Fruit fly (Drosophila melanogaster) whole organism, embryonic: ENCODE measurements around the gene CG9948.
A peak's percentile ranks its signal among the peaks of the same experiment; 100 is the strongest.

ENCODE experiments used
- Ada2b ChIP-seq: fragments of 200-800 bp; sonication (Bioruptor generic); IDR thresholded peaks from 2 replicates; pipeline ENCODE4 v1.3.6; 2022; ENCODE audit warnings: missing biosample characterization, missing genetic modification characterization
- CG10267 ChIP-seq: fragments of 200-800 bp; sonication (Bioruptor generic); optimal IDR thresholded peaks from 2 replicates; lab custom pipeline; 2018; ENCODE audit warnings: missing biosample characterization, mild to moderate bottlenecking, missing genetic modification characterization, moderate library complexity
- CG10274 ChIP-seq: fragments of 200-800 bp; sonication (Bioruptor generic); optimal IDR thresholded peaks from 3 replicates; lab custom pipeline; 2017; ENCODE audit warnings: missing biosample characterization, mild to moderate bottlenecking, missing genetic modification characterization
- CG11093 ChIP-seq: fragments of 200-800 bp; sonication (Bioruptor generic); IDR thresholded peaks from 3 replicates; pipeline ENCODE4 v1.3.6; 2022; ENCODE audit warnings: missing biosample characterization, missing genetic modification characterization
- CG12104 ChIP-seq: fragments of 200-800 bp; sonication (Bioruptor generic); optimal IDR thresholded peaks from 3 replicates; lab custom pipeline; 2016; ENCODE audit warnings: missing biosample characterization, missing genetic modification characterization
- CG1233 ChIP-seq: fragments of 200-800 bp; sonication (Bioruptor generic); optimal IDR thresholded peaks from 4 replicates; lab custom pipeline; 2018; ENCODE audit warnings: missing biosample characterization, mild to moderate bottlenecking, missing genetic modification characterization
- CG12942 ChIP-seq: fragments of 200-800 bp; sonication (Bioruptor generic); optimal IDR thresholded peaks from 3 replicates; lab custom pipeline; 2016; ENCODE audit warnings: missing biosample characterization, missing genetic modification characterization
- CG17912 ChIP-seq: fragments of 200-800 bp; sonication (Bioruptor generic); optimal IDR thresholded peaks from 2 replicates; lab custom pipeline; 2018; ENCODE audit warnings: missing biosample characterization, mild to moderate bottlenecking, missing genetic modification characterization
- CG2202 ChIP-seq: fragments of 200-800 bp; sonication (Bioruptor generic); optimal IDR thresholded peaks from 2 replicates; lab custom pipeline; 2018; ENCODE audit warnings: missing biosample characterization, mild to moderate bottlenecking, missing genetic modification characterization
- CG2875 ChIP-seq: fragments of 200-800 bp; sonication (Bioruptor generic); optimal IDR thresholded peaks from 2 replicates; lab custom pipeline; 2017; ENCODE audit warnings: missing biosample characterization, mild to moderate bottlenecking, missing genetic modification characterization, missing genetic modification reagents
- CG2889 ChIP-seq: fragments of 200-800 bp; sonication (Bioruptor generic); IDR thresholded peaks from 3 replicates; pipeline ENCODE4 v1.3.6; 2022; ENCODE audit warnings: missing biosample characterization, missing genetic modification characterization
- CG30020 ChIP-seq: fragments of 200-800 bp; optimal IDR thresholded peaks from 2 replicates; lab custom pipeline; 2019; ENCODE audit warnings: missing biosample characterization, mild to moderate bottlenecking, missing genetic modification characterization, moderate library complexity
- CG30431 ChIP-seq: fragments of 200-800 bp; sonication (Bioruptor generic); optimal IDR thresholded peaks from 2 replicates; lab custom pipeline; 2017; ENCODE audit warnings: missing biosample characterization, missing genetic modification characterization
- CG32767 ChIP-seq: fragments of 200-800 bp; sonication (Bioruptor generic); IDR thresholded peaks from 2 replicates; pipeline ENCODE4 v1.3.6; 2022; ENCODE audit warnings: missing biosample characterization, missing genetic modification characterization
- CG4404 ChIP-seq: fragments of 200-800 bp; sonication (Bioruptor generic); IDR thresholded peaks from 2 replicates; pipeline ENCODE4 v1.3.6; 2022; ENCODE audit warnings: missing biosample characterization, missing genetic modification characterization
- CG4424 ChIP-seq: fragments of 200-800 bp; sonication (Bioruptor generic); optimal IDR thresholded peaks from 3 replicates; lab custom pipeline; 2016; ENCODE audit warnings: missing biosample characterization, missing genetic modification characterization
- CG4617 ChIP-seq: fragments of 200-800 bp; sonication (Bioruptor generic); optimal IDR thresholded peaks from 3 replicates; lab custom pipeline; 2016; ENCODE audit warnings: missing biosample characterization, missing genetic modification characterization, borderline replicate concordance
- CG5180 ChIP-seq: fragments of 200-800 bp; sonication (Bioruptor generic); optimal IDR thresholded peaks from 3 replicates; lab custom pipeline; 2017; ENCODE audit warnings: missing biosample characterization, missing genetic modification characterization, mild to moderate bottlenecking, moderate library complexity, missing genetic modification reagents
- CG6689 ChIP-seq: fragments of 200-800 bp; sonication (Bioruptor generic); IDR thresholded peaks from 2 replicates; pipeline ENCODE4 v1.3.6; 2022; ENCODE audit warnings: missing biosample characterization, missing genetic modification characterization
- CG6854 ChIP-seq: fragments of 200-800 bp; sonication (Bioruptor generic); optimal IDR thresholded peaks from 3 replicates; lab custom pipeline; 2017; ENCODE audit warnings: missing biosample characterization, mild to moderate bottlenecking, missing genetic modification characterization
- CG8281 ChIP-seq: fragments of 200-800 bp; sonication (Bioruptor generic); optimal IDR thresholded peaks from 2 replicates; lab custom pipeline; 2018; ENCODE audit warnings: missing biosample characterization, mild to moderate bottlenecking, missing genetic modification characterization, moderate library complexity
- CG8388 ChIP-seq: fragments of 200-800 bp; sonication (Bioruptor generic); optimal IDR thresholded peaks from 2 replicates; lab custom pipeline; 2019; ENCODE audit warnings: missing biosample characterization, mild to moderate bottlenecking, missing genetic modification characterization, moderate library complexity
- CG9876 ChIP-seq: fragments of 200-800 bp; sonication (Bioruptor generic); optimal IDR thresholded peaks from 2 replicates; lab custom pipeline; 2016; ENCODE audit warnings: missing biosample characterization, missing genetic modification characterization
- CG9932 ChIP-seq: fragments of 200-800 bp; sonication (Bioruptor generic); IDR thresholded peaks from 2 replicates; pipeline ENCODE4 v1.3.6; 2022; ENCODE audit warnings: missing biosample characterization, missing genetic modification characterization
- Camta ChIP-seq: fragments of 200-800 bp; sonication (Bioruptor generic); optimal IDR thresholded peaks from 2 replicates; lab custom pipeline; 2016; ENCODE audit warnings: missing biosample characterization, missing genetic modification characterization
- Dbx ChIP-seq: fragments of 200-800 bp; sonication (Bioruptor generic); IDR thresholded peaks from 3 replicates; pipeline ENCODE4 v1.3.6; 2022; ENCODE audit warnings: missing biosample characterization, missing genetic modification characterization
- Dll ChIP-seq: fragments of 200-800 bp; sonication (Bioruptor generic); IDR thresholded peaks from 4 replicates; pipeline ENCODE4 v1.3.6; 2022; ENCODE audit warnings: missing biosample characterization, missing genetic modification characterization; ENCODE audit not compliant: partially characterized antibody
- Doc2 ChIP-seq: fragments of 200-800 bp; sonication (Bioruptor generic); IDR thresholded peaks from 2 replicates; pipeline ENCODE4 v1.3.6; 2022; ENCODE audit warnings: missing biosample characterization, missing genetic modification characterization
- Fer2 ChIP-seq: fragments of 200-800 bp; sonication (Bioruptor generic); optimal IDR thresholded peaks from 2 replicates; lab custom pipeline; 2018; ENCODE audit warnings: missing biosample characterization, mild to moderate bottlenecking, missing genetic modification characterization, moderate library complexity
- Lpt ChIP-seq: fragments of >200 bp; optimal IDR thresholded peaks from 2 replicates; lab custom pipeline; 2018; ENCODE audit warnings: missing biosample characterization, missing genetic modification characterization
- Neu2 ChIP-seq: fragments of 200-800 bp; sonication (Bioruptor generic); optimal IDR thresholded peaks from 3 replicates; lab custom pipeline; 2016; ENCODE audit warnings: missing biosample characterization, missing genetic modification characterization, borderline replicate concordance
- Ptx1 ChIP-seq: fragments of 200-800 bp; sonication (Bioruptor generic); IDR thresholded peaks from 2 replicates; pipeline ENCODE4 v1.3.6; 2022; ENCODE audit warnings: missing biosample characterization, missing genetic modification characterization
- Sry-β ChIP-seq: fragments of 200-800 bp; sonication (Bioruptor generic); optimal IDR thresholded peaks from 2 replicates; lab custom pipeline; 2018; ENCODE audit warnings: missing biosample characterization, mild to moderate bottlenecking, missing genetic modification characterization, moderate library complexity
- Vsx1 ChIP-seq: fragments of 200-800 bp; sonication (Bioruptor generic); optimal IDR thresholded peaks from 2 replicates; lab custom pipeline; 2017; ENCODE audit warnings: missing biosample characterization, mild to moderate bottlenecking, missing genetic modification characterization, missing genetic modification reagents
- ara ChIP-seq: fragments of 200-800 bp; sonication (Bioruptor generic); IDR thresholded peaks from 2 replicates; pipeline ENCODE4 v1.3.6; 2022; ENCODE audit warnings: missing biosample characterization, missing genetic modification characterization
- bowl ChIP-seq: fragments of 200-800 bp; sonication (Bioruptor generic); IDR thresholded peaks from 2 replicates; pipeline ENCODE4 v1.3.6; 2022; ENCODE audit warnings: missing biosample characterization, missing genetic modification characterization
- btn ChIP-seq: fragments of 200-800 bp; sonication (Bioruptor generic); optimal IDR thresholded peaks from 2 replicates; lab custom pipeline; 2016; ENCODE audit warnings: missing biosample characterization, missing genetic modification characterization
- chm ChIP-seq: fragments of 200-800 bp; sonication (Bioruptor generic); IDR thresholded peaks from 2 replicates; pipeline ENCODE4 v1.3.6; 2022; ENCODE audit warnings: missing biosample characterization, missing genetic modification characterization
- dati ChIP-seq: fragments of 200-800 bp; sonication (Bioruptor generic); IDR thresholded peaks from 2 replicates; pipeline ENCODE4 v1.3.6; 2022; ENCODE audit warnings: missing biosample characterization, missing genetic modification characterization
- eve ChIP-seq, 2 experiments: fragments of >200 bp; optimal IDR thresholded peaks; 2 replicates each; lab custom pipeline; 2017; ENCODE audit warnings: missing biosample characterization in 2 of 2, missing genetic modification characterization in 2 of 2
- jumu ChIP-seq: fragments of 200-800 bp; sonication (Bioruptor generic); optimal IDR thresholded peaks from 3 replicates; lab custom pipeline; 2016; ENCODE audit warnings: missing biosample characterization, missing genetic modification characterization
- mirr ChIP-seq: fragments of 200-800 bp; sonication (Bioruptor generic); optimal IDR thresholded peaks from 3 replicates; lab custom pipeline; 2018; ENCODE audit warnings: missing biosample characterization, mild to moderate bottlenecking, missing genetic modification characterization
- nau ChIP-seq: fragments of 200-800 bp; sonication (Bioruptor generic); optimal IDR thresholded peaks from 3 replicates; lab custom pipeline; 2017; ENCODE audit warnings: missing biosample characterization, mild to moderate bottlenecking, missing genetic modification characterization, missing genetic modification reagents
- nmo ChIP-seq: fragments of 200-800 bp; sonication (Bioruptor generic); optimal IDR thresholded peaks from 2 replicates; lab custom pipeline; 2018; ENCODE audit warnings: missing biosample characterization, mild to moderate bottlenecking, missing genetic modification characterization, moderate library complexity
- pros ChIP-seq: fragments of 200-800 bp; sonication (Bioruptor generic); optimal IDR thresholded peaks from 3 replicates; lab custom pipeline; 2019; ENCODE audit warnings: missing biosample characterization, mild to moderate bottlenecking, missing genetic modification characterization, moderate library complexity
- ro ChIP-seq: fragments of 200-800 bp; sonication (Bioruptor generic); IDR thresholded peaks from 2 replicates; pipeline ENCODE4 v1.3.6; 2022; ENCODE audit warnings: missing biosample characterization, missing genetic modification characterization
- sens ChIP-seq: fragments of 200-800 bp; sonication (Bioruptor generic); peaks from one replicate; lab custom pipeline; 2016; ENCODE audit warnings: missing biosample characterization, missing genetic modification characterization
- sr ChIP-seq: fragments of 200-800 bp; sonication (Bioruptor generic); IDR thresholded peaks from 3 replicates; pipeline ENCODE4 v1.3.6; 2022; ENCODE audit warnings: missing biosample characterization, missing genetic modification characterization
- sug ChIP-seq: fragments of 200-800 bp; optimal IDR thresholded peaks from 2 replicates; lab custom pipeline; 2019; ENCODE audit warnings: missing biosample characterization, mild to moderate bottlenecking, missing genetic modification characterization, moderate library complexity
- toy ChIP-seq: fragments of 200-800 bp; sonication (Bioruptor generic); IDR thresholded peaks from 2 replicates; pipeline ENCODE4 v1.3.6; 2022; ENCODE audit warnings: missing biosample characterization, missing genetic modification characterization

The CG9948 gene

DNA sequence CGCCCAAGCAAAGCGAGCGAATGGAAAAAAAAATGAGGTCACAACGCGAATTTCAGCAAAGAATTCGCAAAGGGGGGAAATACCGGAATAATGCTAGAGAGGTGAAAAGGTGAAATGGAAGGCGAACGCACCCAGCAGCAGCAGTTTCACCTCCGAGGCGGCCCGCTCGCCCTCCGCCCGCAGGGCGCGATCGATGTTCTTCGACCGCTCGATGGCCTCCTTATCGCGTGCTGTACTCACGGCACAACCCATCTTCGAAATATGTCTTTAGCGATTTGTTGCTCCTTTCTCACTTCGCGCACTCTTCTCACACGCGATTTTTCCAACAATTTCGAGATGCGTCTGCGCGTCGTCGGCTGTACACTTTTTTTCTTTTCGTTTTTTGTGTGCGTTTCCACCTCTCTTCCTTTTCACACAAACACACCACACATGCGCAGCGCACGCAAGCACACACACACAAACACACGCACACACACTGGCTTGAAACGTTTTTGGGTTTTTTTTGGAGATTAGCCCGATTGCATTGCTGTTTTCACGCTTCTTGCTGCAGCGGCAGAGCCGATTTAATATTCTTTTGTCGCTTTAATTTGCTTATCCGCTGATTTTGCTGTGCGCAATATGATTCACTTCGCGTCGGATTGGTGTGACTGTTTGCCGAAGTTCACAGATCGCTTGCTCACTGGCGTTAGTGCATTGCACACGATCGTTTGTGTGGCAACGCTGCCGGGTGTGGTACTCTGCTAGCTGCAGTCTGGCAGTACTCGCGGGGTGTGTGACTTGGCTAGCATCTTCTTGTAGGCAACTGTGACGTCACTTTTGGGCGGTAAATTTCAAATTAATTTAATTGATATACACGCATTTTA is 23.8 kb downstream of the CG9948 start, which contains the start of gene Galphai (continued):
- TF ChIP-seq CG2889 (GFP tag; lab: Robert Waterston, UW) (no peak), CG10274 (no peak), jumu (GFP tag; lab: Kevin White, UChicago) (peak; percentile 75), nau (GFP tag; lab: Kevin White, UChicago) (no peak), eve (GFP tag; optimal IDR thresholded peaks at IDR 0.05; lab: Kevin White, UChicago) (no peak), pros (GFP tag; lab: Kevin White, UChicago) (no peak), CG2875 (GFP tag; lab: Kevin White, UChicago) (no peak), Ptx1 (GFP tag; lab: Robert Waterston, UW) (no peak), CG32767 (GFP tag; lab: Robert Waterston, UW) (no peak), CG10267 (peak; percentile 72), ara (GFP tag; lab: Robert Waterston, UW) (no peak), ro (GFP tag; lab: Robert Waterston, UW) (no peak), CG30431 (GFP tag; lab: Kevin White, UChicago) (no peak), CG2202 (tag; lab: Kevin White, UChicago) (no peak), nmo (GFP tag; lab: Kevin White, UChicago) (peak; percentile 66), CG4404 (no peak), CG12104 (GFP tag; lab: Kevin White, UChicago) (no peak), mirr (peak; percentile 28), bowl (GFP tag; lab: Robert Waterston, UW) (no peak), toy (GFP tag; lab: Robert Waterston, UW) (no peak), sr (GFP tag; lab: Robert Waterston, UW) (no peak), chm (GFP tag; lab: Robert Waterston, UW) (no peak), CG4424 (no peak), CG17912 (peak; percentile 47), CG1233 (no peak), sens (GFP tag; lab: Kevin White, UChicago) (peak; percentile 80), CG8388 (GFP tag; lab: Kevin White, UChicago) (no peak), Fer2 (tag; lab: Kevin White, UChicago) (no peak), CG6854 (GFP tag; lab: Kevin White, UChicago) (no peak), Vsx1 (GFP tag; lab: Kevin White, UChicago) (no peak), sug (peak; percentile 50), CG9932 (GFP tag; lab: Robert Waterston, UW) (peak; percentile 66), CG11093 (GFP tag; lab: Robert Waterston, UW) (no peak), CG9876 (peak; percentile 70), CG4617 (GFP tag; lab: Kevin White, UChicago) (peak; percentile 91), Doc2 (GFP tag; lab: Robert Waterston, UW) (no peak), Camta (GFP tag; lab: Kevin White, UChicago) (no peak), Ada2b (no peak), Neu2 (no peak), Sry-β (GFP tag; lab: Kevin White, UChicago) (no peak), Dbx (peak; percentile 57; the same call in 1 of the 3 replicates), Dll (GFP tag; lab: Robert Waterston, UW) (peak; percentile 15; the same call in 1 of the 4 replicates), dati (GFP tag; lab: Robert Waterston, UW) (no peak), CG30020 (tag; lab: Kevin White, UChicago) (peak; percentile 24), Lpt (GFP tag; lab: Kevin White, UChicago) (no peak), CG8281 (no peak), CG5180 (peak; percentile 61), btn (GFP tag; lab: Kevin White, UChicago) (no peak), CG6689 (GFP tag; lab: Robert Waterston, UW) (no peak), CG12942 (peak; percentile 50)
